Worm (Caenorhabditis elegans) whole organism, young adult: ENCODE results near the gene C49A9.4.
A peak's percentile ranks its signal among the peaks of the same experiment; 100 is the strongest.
"Not testable (repeated sequence)": the region's sequence is repeated elsewhere in the genome, so short reads cannot be mapped to it uniquely, and the experiment has no call there.

ENCODE experiments used
- B0019.2 ChIP-seq: fragments of 200-800 bp; sonication (Bioruptor generic); conservative IDR thresholded peaks from 2 replicates; pipeline ENCODE4 v1.3.6; 2022; ENCODE audit warnings: missing genetic modification reagents, missing genetic modification characterization, missing compliant biosample characterization
- B0035.1 ChIP-seq: sonication (generic microtip); optimal IDR thresholded peaks from 2 replicates; lab custom pipeline; 2016; ENCODE audit warnings: missing genetic modification characterization, mild to moderate bottlenecking, missing compliant biosample characterization, missing genotype, missing genetic modification reagents
- C17E4.6 ChIP-seq: fragments of 200-800 bp; sonication (Bioruptor generic); IDR thresholded peaks from 2 replicates; pipeline ENCODE4 v1.3.6; 2022; ENCODE audit warnings: missing genetic modification reagents, missing genetic modification characterization, missing compliant biosample characterization
- D2030.7 ChIP-seq: fragments of 200-800 bp; sonication (Bioruptor generic); IDR thresholded peaks from 2 replicates; pipeline ENCODE4 v1.3.6; 2022; ENCODE audit warnings: missing genetic modification reagents, missing genetic modification characterization, missing compliant biosample characterization
- F10E7.11 ChIP-seq: sonication (generic microtip); optimal IDR thresholded peaks from 2 replicates; lab custom pipeline; 2017; ENCODE audit warnings: mild to moderate bottlenecking, missing genetic modification characterization, moderate library complexity, missing compliant biosample characterization
- F23B12.7 ChIP-seq: sonication (generic microtip); optimal IDR thresholded peaks from 2 replicates; lab custom pipeline; 2017; ENCODE audit warnings: missing genetic modification characterization, mild to moderate bottlenecking, missing compliant biosample characterization, antibody characterized with exemption, moderate library complexity; ENCODE audit not compliant: insufficient read depth
- F37B4.10 ChIP-seq: fragments of 200-800 bp; sonication (Bioruptor generic); IDR thresholded peaks from 2 replicates; pipeline ENCODE4 v1.3.6; 2022; ENCODE audit warnings: missing genetic modification characterization, missing compliant biosample characterization
- F55B11.4 ChIP-seq: sonication (generic microtip); optimal IDR thresholded peaks from 2 replicates; lab custom pipeline; 2016; ENCODE audit warnings: missing compliant biosample characterization, missing genetic modification characterization, borderline replicate concordance; ENCODE audit not compliant: insufficient read depth
- K11D2.4 ChIP-seq: fragments of 200-800 bp; sonication (Bioruptor generic); IDR thresholded peaks from 2 replicates; pipeline ENCODE4 v1.3.6; 2022; ENCODE audit warnings: missing genetic modification reagents, missing genetic modification characterization, missing compliant biosample characterization
- Y53G8AR.9 ChIP-seq: fragments of 200-800 bp; sonication (Bioruptor generic); conservative IDR thresholded peaks from 2 replicates; pipeline ENCODE4 v1.3.6; 2022; ENCODE audit warnings: missing genetic modification reagents, missing genetic modification characterization, missing compliant biosample characterization
- ama-1 ChIP-seq, 3 experiments: fragments of 150-350 bp in 1 of 3; sonication (generic microtip) in 2 of 3; optimal IDR thresholded peaks; 2 replicates each; lab custom pipeline; 2014 to 2018; ENCODE audit warnings: missing biosample characterization in 2 of 3, missing genetic modification characterization in 2 of 3, missing genetic modification reagents in 2 of 3
- aptf-3 ChIP-seq: fragments of 200-800 bp; sonication (Bioruptor generic); IDR thresholded peaks from 2 replicates; pipeline ENCODE4 v1.3.6; 2022; ENCODE audit warnings: missing genetic modification characterization, missing compliant biosample characterization
- atf-7 ChIP-seq: sonication (generic microtip); optimal IDR thresholded peaks from 2 replicates; lab custom pipeline; 2017; ENCODE audit warnings: mild to moderate bottlenecking, missing genetic modification characterization, missing compliant biosample characterization
- cebp-1 ChIP-seq, 2 experiments: fragments of 200-800 bp in 1 of 2; sonication (Bioruptor generic) in 1 of 2; sonication (generic microtip) in 1 of 2; IDR thresholded peaks in 1 of 2; optimal IDR thresholded peaks in 1 of 2; 2 replicates each; pipeline versions ENCODE4 v1.3.6 to Lab custom; 2017 to 2022; ENCODE audit warnings: missing compliant biosample characterization in 2 of 2, missing genetic modification characterization in 2 of 2, mild to moderate bottlenecking in 1 of 2, missing genetic modification reagents in 1 of 2, moderate library complexity in 1 of 2
- cebp-2 ChIP-seq: fragments of 200-800 bp; sonication (Bioruptor generic); IDR thresholded peaks from 2 replicates; pipeline ENCODE4 v1.3.6; 2022; ENCODE audit warnings: missing genetic modification characterization, missing compliant biosample characterization
- die-1 ChIP-seq: sonication (generic microtip); optimal IDR thresholded peaks from 2 replicates; lab custom pipeline; 2016; ENCODE audit warnings: missing genotype, mild to moderate bottlenecking, missing genetic modification characterization, missing compliant biosample characterization
- dox-1 ChIP-seq: fragments of 200-800 bp; sonication (Bioruptor generic); IDR thresholded peaks from 2 replicates; pipeline ENCODE4 v1.3.6; 2022; ENCODE audit warnings: missing genetic modification reagents, missing genetic modification characterization, missing compliant biosample characterization
- dpff-1 ChIP-seq: sonication (generic microtip); optimal IDR thresholded peaks from 2 replicates; lab custom pipeline; 2017; ENCODE audit warnings: mild to moderate bottlenecking, missing genetic modification characterization, missing compliant biosample characterization
- hlh-12 ChIP-seq: sonication (generic microtip); optimal IDR thresholded peaks from 2 replicates; lab custom pipeline; 2016; ENCODE audit warnings: missing genetic modification characterization, missing compliant biosample characterization
- hlh-26 ChIP-seq: fragments of 200-800 bp; sonication (Bioruptor generic); conservative IDR thresholded peaks from 2 replicates; pipeline ENCODE4 v1.3.6; 2022; ENCODE audit warnings: missing genetic modification reagents, missing genetic modification characterization, missing compliant biosample characterization
- hrde-1 ChIP-seq: sonication (generic microtip); optimal IDR thresholded peaks from 2 replicates; lab custom pipeline; 2016; ENCODE audit warnings: missing genetic modification characterization, mild to moderate bottlenecking, missing compliant biosample characterization, moderate library complexity, missing genotype, missing genetic modification reagents, borderline replicate concordance
- lin-40 ChIP-seq: sonication (generic microtip); optimal IDR thresholded peaks from 2 replicates; lab custom pipeline; 2016; ENCODE audit warnings: missing genetic modification characterization, mild to moderate bottlenecking, missing compliant biosample characterization, missing genotype, missing genetic modification reagents
- lin-54 ChIP-seq: fragments of 200-800 bp; sonication (Bioruptor generic); optimal IDR thresholded peaks from 2 replicates; lab custom pipeline; 2018; ENCODE audit warnings: mild to moderate bottlenecking, missing genetic modification characterization, missing compliant biosample characterization
- lsy-27 ChIP-seq: sonication (generic microtip); optimal IDR thresholded peaks from 2 replicates; lab custom pipeline; 2017; ENCODE audit warnings: missing genetic modification characterization, mild to moderate bottlenecking, missing compliant biosample characterization, antibody characterized with exemption, missing genotype, borderline replicate concordance; ENCODE audit not compliant: insufficient read depth
- madf-3 ChIP-seq: fragments of 200-800 bp; sonication (Bioruptor generic); IDR thresholded peaks from 2 replicates; pipeline ENCODE4 v1.3.6; 2022; ENCODE audit warnings: missing genetic modification reagents, missing genetic modification characterization, missing compliant biosample characterization
- nfya-2 ChIP-seq: fragments of 200-800 bp; sonication (Bioruptor generic); IDR thresholded peaks from 2 replicates; pipeline ENCODE4 v1.3.6; 2022; ENCODE audit warnings: missing genetic modification reagents, missing genetic modification characterization, missing compliant biosample characterization
- pha-4 ChIP-seq: fragments of 150-350 bp; sonication (generic microtip); optimal IDR thresholded peaks from 2 replicates; lab custom pipeline; 2014; ENCODE audit warnings: missing biosample characterization, missing genetic modification reagents, missing genetic modification characterization
- rec-8 ChIP-seq, 2 experiments: sonication (generic microtip); optimal IDR thresholded peaks; 2 replicates each; lab custom pipeline; 2016; ENCODE audit warnings: mild to moderate bottlenecking in 2 of 2, missing genetic modification characterization in 2 of 2, missing genetic modification reagents in 2 of 2, missing genotype in 2 of 2, missing biosample characterization in 1 of 2, missing compliant biosample characterization in 1 of 2, moderate library complexity in 1 of 2
- sdz-38 ChIP-seq: sonication (generic microtip); optimal IDR thresholded peaks from 2 replicates; lab custom pipeline; 2016; ENCODE audit warnings: missing genotype, missing genetic modification characterization, missing compliant biosample characterization
- snpc-1.1 ChIP-seq: sonication (generic microtip); optimal IDR thresholded peaks from 2 replicates; lab custom pipeline; 2017; ENCODE audit warnings: missing genetic modification characterization, mild to moderate bottlenecking, missing compliant biosample characterization, antibody characterized with exemption, moderate library complexity, missing genotype, missing genetic modification reagents; ENCODE audit not compliant: insufficient read depth
- snpc-1.3 ChIP-seq: sonication (generic microtip); optimal IDR thresholded peaks from 2 replicates; lab custom pipeline; 2017; ENCODE audit warnings: missing genetic modification characterization, mild to moderate bottlenecking, missing compliant biosample characterization, antibody characterized with exemption, moderate library complexity, missing genotype, missing genetic modification reagents; ENCODE audit not compliant: insufficient read depth
- snpc-3.4 ChIP-seq: sonication (generic microtip); optimal IDR thresholded peaks from 2 replicates; lab custom pipeline; 2017; ENCODE audit warnings: missing genetic modification characterization, mild to moderate bottlenecking, missing compliant biosample characterization, antibody characterized with exemption, moderate library complexity, missing genotype, missing genetic modification reagents
- sptf-2 ChIP-seq: fragments of 200-800 bp; sonication (Bioruptor generic); optimal IDR thresholded peaks from 2 replicates; lab custom pipeline; 2018; ENCODE audit warnings: mild to moderate bottlenecking, missing genetic modification characterization, missing compliant biosample characterization
- tlf-1 ChIP-seq: fragments of 200-800 bp; sonication (Bioruptor generic); optimal IDR thresholded peaks from 2 replicates; lab custom pipeline; 2018; ENCODE audit warnings: mild to moderate bottlenecking, missing genetic modification characterization, missing compliant biosample characterization
- zfh-2 ChIP-seq: fragments of 200-800 bp; sonication (Bioruptor generic); conservative IDR thresholded peaks from 2 replicates; pipeline ENCODE4 v1.3.6; 2022; ENCODE audit warnings: missing genetic modification reagents, missing genetic modification characterization, missing compliant biosample characterization
- ztf-18 ChIP-seq: sonication (generic microtip); optimal IDR thresholded peaks from 2 replicates; lab custom pipeline; 2016; ENCODE audit warnings: missing genotype, mild to moderate bottlenecking, missing genetic modification characterization, missing compliant biosample characterization
- ztf-26 ChIP-seq: sonication (generic microtip); optimal IDR thresholded peaks from 2 replicates; lab custom pipeline; 2017; ENCODE audit warnings: missing genetic modification characterization, missing compliant biosample characterization

Gene C49A9.4

ce11 chrIV:6249591-6249990, 30.1 kb downstream of the C49A9.4 start, which contains the start of gene F58F9.1:
TSS of gene F58F9.1 (plus strand) at chrIV:6249841.
- no peak for TF ChIP-seq ztf-26 (tag; lab: Kevin White, UChicago)
- no peak for TF ChIP-seq lin-54
- TF ChIP-seq tlf-1 (GFP tag; lab: Kevin White, UChicago), result no peak
- TF ChIP-seq D2030.7, result no peak
- TF ChIP-seq lsy-27, result no peak
- no peak for TF ChIP-seq sptf-2
- no peak for TF ChIP-seq F55B11.4 (tag; lab: Kevin White, UChicago)
- no peak for TF ChIP-seq F10E7.11 (tag; lab: Kevin White, UChicago)
- no peak for TF ChIP-seq dpff-1
- no peak for TF ChIP-seq ztf-18 (tag; lab: Kevin White, UChicago)
- no peak for TF ChIP-seq dox-1 (GFP tag; lab: Robert Waterston, UW)
- no peak for TF ChIP-seq Y53G8AR.9 (GFP tag; lab: Robert Waterston, UW)
- TF ChIP-seq rec-8 (tag; optimal IDR thresholded peaks at IDR 0.05; lab: Kevin White, UChicago), result no peak
- no peak for TF ChIP-seq B0035.1
- no peak for TF ChIP-seq hlh-12 (tag; lab: Kevin White, UChicago)
- TF ChIP-seq die-1 (tag; lab: Kevin White, UChicago), result no peak
- no peak for TF ChIP-seq aptf-3
- no peak for TF ChIP-seq ama-1 (optimal IDR thresholded peaks at IDR 0.05; lab: Kevin White, UChicago)
- TF ChIP-seq ama-1 (GFP tag; optimal IDR thresholded peaks at IDR 0.05; lab: Kevin White, UChicago), result no peak
- TF ChIP-seq, all 124 proteins: peak for 0

DNA sequence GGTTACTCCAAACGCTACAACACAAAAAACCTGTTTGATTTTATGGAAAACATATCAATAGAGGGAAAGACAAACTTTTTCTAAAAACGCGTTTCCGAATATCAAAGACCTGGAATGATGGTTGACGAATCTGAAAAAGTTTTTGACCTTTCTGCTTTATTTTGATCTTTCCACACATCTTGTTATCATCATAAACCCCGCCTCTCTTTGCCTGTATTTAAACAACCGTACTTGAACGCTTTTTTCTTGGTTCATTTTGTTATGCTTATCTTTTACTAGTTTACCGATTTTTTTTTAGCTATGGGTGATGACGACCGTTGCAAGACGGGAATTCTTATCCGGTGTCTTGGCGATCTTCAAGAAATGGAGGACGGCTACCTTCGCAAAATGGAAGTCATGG, 33.5 kb downstream of the C49A9.4 start, which contains the start of gene T13A10.2:
T13A10.2 (plus strand) TSS at position 301 of the 400 bp plus-strand sequence.
- not testable (repeated sequence) for TF ChIP-seq atf-7, zfh-2, nfya-2

- TF ChIP-seq ama-1 (optimal IDR thresholded peaks at IDR 0.05; lab: Kevin White, UChicago), result no peak
- no peak for TF ChIP-seq ama-1 (GFP tag; optimal IDR thresholded peaks at IDR 0.05; lab: Kevin White, UChicago)
- TF ChIP-seq snpc-1.1 (tag; lab: Kevin White, UChicago), result no peak
- TF ChIP-seq lin-40 (tag; lab: Kevin White, UChicago), result no peak
- TF ChIP-seq, all 124 proteins: peak for 0
Observed at ce11 chrIV:6254635-6255034, 35.1 kb downstream of the C49A9.4 start, which contains the start of gene T13A10.64. TSS of gene T13A10.64 (plus strand) at chrIV:6254935.

DNA sequence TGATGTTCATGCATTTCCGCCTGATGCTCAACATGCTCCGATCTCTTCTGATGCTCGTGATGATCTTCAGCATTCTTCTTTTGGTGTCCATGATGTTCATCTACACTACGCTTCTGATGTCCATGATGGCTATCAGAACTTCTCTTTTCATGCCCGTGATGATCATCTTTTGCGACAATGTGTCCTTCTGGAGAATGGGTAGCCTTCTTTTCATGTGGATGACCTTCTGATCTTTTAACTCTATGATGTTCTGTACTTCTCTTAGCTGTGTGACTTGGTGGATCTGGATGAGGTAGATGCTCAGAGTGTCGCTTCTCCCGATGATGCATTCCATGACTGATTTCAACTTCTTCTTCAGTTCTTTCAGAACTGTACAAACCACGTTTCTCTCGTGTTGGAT, 39.5 kb downstream of the C49A9.4 start:
- TF ChIP-seq madf-3 (GFP tag; lab: Robert Waterston, UW), result 0 out of 2 replicates have a peak, but pooled peaks have one; percentile 52
- TF ChIP-seq B0019.2 (GFP tag; lab: Robert Waterston, UW), result no peak

ce11 chrIV:6259732-6260131, 40.2 kb downstream of the C49A9.4 start, which contains the start of gene nlp-16:
TSS of gene nlp-16 (minus strand) at chrIV:6259832.
- TF ChIP-seq snpc-1.1 (tag; lab: Kevin White, UChicago) (no peak), atf-7 (no peak), cebp-1 (GFP tag; IDR thresholded peaks at IDR 0.05; lab: Robert Waterston, UW) (no peak), cebp-1 (tag; optimal IDR thresholded peaks at IDR 0.05; lab: Kevin White, UChicago) (no peak), pha-4 (tag; lab: Kevin White, UChicago) (no peak), C17E4.6 (GFP tag; lab: Robert Waterston, UW) (no peak), cebp-2 (GFP tag; lab: Robert Waterston, UW) (no peak), sdz-38 (tag; lab: Kevin White, UChicago) (no peak), madf-3 (GFP tag; lab: Robert Waterston, UW) (no peak), dox-1 (GFP tag; lab: Robert Waterston, UW) (no peak), hrde-1 (no peak), K11D2.4 (GFP tag; lab: Robert Waterston, UW) (no peak), F23B12.7 (tag; lab: Kevin White, UChicago) (no peak), F37B4.10 (GFP tag; lab: Robert Waterston, UW) (no peak), ama-1 (optimal IDR thresholded peaks at IDR 0.05; lab: Kevin White, UChicago) (no peak), ama-1 (GFP tag; optimal IDR thresholded peaks at IDR 0.05; lab: Kevin White, UChicago) (no peak), snpc-3.4 (tag; lab: Kevin White, UChicago) (no peak), hlh-26 (GFP tag; lab: Robert Waterston, UW) (no peak), lsy-27 (no peak), snpc-1.3 (tag; lab: Kevin White, UChicago) (no peak)
